Fruit fly (Drosophila melanogaster) S2 (cell line): Measurements from ENCODE around the gene Mur29B.

Experiments
- CG8478 ChIP-seq: fragments of >200 bp; optimal IDR thresholded peaks from 2 replicates; lab custom pipeline; 2018
- CTCF ChIP-seq, 2 experiments: fragments of >200 bp; optimal IDR thresholded peaks; 2 replicates each; lab custom pipeline; 2018

DNA sequence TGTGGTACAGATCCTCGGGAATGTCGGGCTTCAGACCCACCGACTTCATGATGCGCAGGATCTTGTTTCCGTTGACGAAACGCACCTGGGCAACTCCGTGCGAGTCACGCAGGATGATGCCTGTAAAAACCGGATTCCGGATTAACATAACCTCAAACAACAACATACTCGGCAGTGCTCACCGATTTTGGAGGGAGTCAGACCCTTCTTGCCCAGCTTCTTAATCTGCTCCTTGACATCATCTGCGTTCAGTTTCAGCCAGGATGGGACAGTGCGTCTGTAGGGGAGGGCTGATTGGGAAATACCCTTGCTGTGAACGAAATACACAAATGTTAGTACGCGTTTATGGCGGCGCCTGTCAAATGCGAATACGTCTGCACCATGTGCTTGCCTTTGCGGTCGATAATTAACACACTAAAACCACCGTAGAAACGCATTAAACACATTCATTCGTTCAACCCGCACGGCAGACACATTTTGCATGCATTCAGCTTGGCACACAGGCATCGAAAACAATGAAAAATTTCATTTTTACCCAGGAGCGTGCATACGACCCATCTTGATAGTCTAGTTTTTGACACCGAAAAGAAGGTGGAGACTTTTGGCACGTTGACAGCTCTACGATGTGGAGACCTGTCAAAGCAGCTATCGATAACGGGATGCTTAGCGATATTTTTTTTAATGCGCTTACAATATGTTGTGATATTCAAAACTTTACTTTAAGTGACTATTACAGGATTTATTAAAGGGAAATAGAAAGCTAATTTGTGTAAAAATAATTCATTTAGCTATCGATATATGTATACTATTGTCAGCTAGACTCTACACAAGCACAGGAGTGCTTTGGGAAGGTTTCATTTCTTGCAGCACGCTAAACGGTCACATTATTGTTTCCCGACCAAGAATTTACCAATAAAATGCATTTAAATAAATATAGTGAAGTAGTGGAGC is 12.3 kb downstream of the Mur29B start, which contains the start of the genes RpS13 and CSN8:
- TF ChIP-seq CG8478 = no peak
- TF ChIP-seq CTCF (optimal IDR thresholded peaks at IDR 0.05; lab: Kevin White, UChicago) = no peak
